Worm (Caenorhabditis elegans) whole organism, L3 larva: Measurements from ENCODE around the gene Y46G5A.47.

Experiments used
- R02D3.7 ChIP-seq: fragments of 150-350 bp; optimal IDR thresholded peaks from 2 replicates; lab custom pipeline; 2014; ENCODE audit warnings: missing biosample characterization, missing genetic modification characterization
- ZK546.5 ChIP-seq: sonication (generic microtip); optimal IDR thresholded peaks from 2 replicates; lab custom pipeline; 2017; ENCODE audit warnings: missing biosample characterization, missing genetic modification characterization
- ama-1 ChIP-seq: fragments of 150-350 bp; optimal IDR thresholded peaks from 2 replicates; lab custom pipeline; 2018
- ceh-16 ChIP-seq: sonication (generic microtip); optimal IDR thresholded peaks from 2 replicates; lab custom pipeline; 2017; ENCODE audit warnings: missing biosample characterization, missing genetic modification characterization
- ceh-28 ChIP-seq: fragments of 150-350 bp; optimal IDR thresholded peaks from 2 replicates; lab custom pipeline; 2014; ENCODE audit warnings: missing biosample characterization, missing genetic modification reagents, missing genetic modification characterization
- ceh-82 ChIP-seq: fragments of 150-350 bp; optimal IDR thresholded peaks from 2 replicates; lab custom pipeline; 2014; ENCODE audit warnings: missing biosample characterization, missing genetic modification characterization
- ceh-9 ChIP-seq: sonication (generic microtip); optimal IDR thresholded peaks from 2 replicates; lab custom pipeline; 2018; ENCODE audit warnings: missing biosample characterization, missing genetic modification characterization
- daf-12 ChIP-seq: fragments of 150-350 bp; optimal IDR thresholded peaks from 2 replicates; lab custom pipeline; 2014; ENCODE audit warnings: missing biosample characterization, missing genetic modification reagents, missing genetic modification characterization
- egl-27 ChIP-seq: sonication (generic microtip); optimal IDR thresholded peaks from 4 replicates; lab custom pipeline; 2017; ENCODE audit warnings: missing biosample characterization, missing genetic modification reagents, missing genetic modification characterization
- egl-5 ChIP-seq: fragments of 150-350 bp; optimal IDR thresholded peaks from 2 replicates; lab custom pipeline; 2017; ENCODE audit warnings: missing biosample characterization, missing genetic modification reagents, missing genetic modification characterization, inconsistent platforms
- elt-1 ChIP-seq: fragments of 150-350 bp; optimal IDR thresholded peaks from 2 replicates; lab custom pipeline; 2014; ENCODE audit warnings: missing biosample characterization, missing genetic modification characterization
- elt-2 ChIP-seq: sonication (generic microtip); optimal IDR thresholded peaks from 2 replicates; lab custom pipeline; 2016; ENCODE audit warnings: missing genetic modification reagents, mild to moderate bottlenecking, missing genetic modification characterization, missing compliant biosample characterization
- elt-3 ChIP-seq, 3 experiments: fragments of 150-350 bp in 1 of 3; sonication (generic microtip) in 2 of 3; optimal IDR thresholded peaks; 2 replicates in 2 of 3; 4 replicates in 1 of 3; lab custom pipeline; 2014 to 2017; ENCODE audit warnings: missing biosample characterization in 3 of 3, missing genetic modification characterization in 3 of 3
- fkh-10 ChIP-seq: sonication (generic microtip); optimal IDR thresholded peaks from 2 replicates; lab custom pipeline; 2017; ENCODE audit warnings: missing biosample characterization, missing genetic modification reagents, missing genetic modification characterization
- fkh-2 ChIP-seq: fragments of 150-350 bp; optimal IDR thresholded peaks from 2 replicates; lab custom pipeline; 2014; ENCODE audit warnings: missing biosample characterization, missing genetic modification reagents, missing genetic modification characterization
- fos-1 ChIP-seq: fragments of 150-350 bp; optimal IDR thresholded peaks from 2 replicates; lab custom pipeline; 2014; ENCODE audit warnings: missing biosample characterization, missing genetic modification characterization
- hmg-11 ChIP-seq: sonication (generic microtip); optimal IDR thresholded peaks from 2 replicates; lab custom pipeline; 2016; ENCODE audit warnings: missing genetic modification characterization, missing compliant biosample characterization
- jun-1 ChIP-seq: fragments of 150-350 bp; optimal IDR thresholded peaks from 2 replicates; lab custom pipeline; 2014; ENCODE audit warnings: missing biosample characterization, missing genetic modification reagents, missing genetic modification characterization
- lin-15B ChIP-seq: fragments of 150-350 bp; optimal IDR thresholded peaks from 2 replicates; lab custom pipeline; 2014; ENCODE audit warnings: missing biosample characterization, missing genetic modification characterization
- lsy-12 ChIP-seq: sonication (generic microtip); optimal IDR thresholded peaks from 2 replicates; lab custom pipeline; 2016; ENCODE audit warnings: mild to moderate bottlenecking, missing genetic modification characterization, missing compliant biosample characterization
- mdl-1 ChIP-seq: fragments of 150-350 bp; optimal IDR thresholded peaks from 2 replicates; lab custom pipeline; 2014; ENCODE audit warnings: missing biosample characterization, missing genetic modification characterization
- mml-1 ChIP-seq: fragments of 150-350 bp; sonication (generic microtip); optimal IDR thresholded peaks from 3 replicates; lab custom pipeline; 2014; ENCODE audit warnings: missing biosample characterization, missing genetic modification characterization
- nfya-1 ChIP-seq: sonication (generic microtip); optimal IDR thresholded peaks from 2 replicates; lab custom pipeline; 2017; ENCODE audit warnings: missing genetic modification characterization, mild to moderate bottlenecking, missing compliant biosample characterization, antibody characterized with exemption, moderate library complexity; ENCODE audit not compliant: insufficient read depth
- nhr-11 ChIP-seq: fragments of 150-350 bp; optimal IDR thresholded peaks from 2 replicates; lab custom pipeline; 2014; ENCODE audit warnings: missing biosample characterization, missing genetic modification characterization
- nhr-23 ChIP-seq: fragments of 150-350 bp; optimal IDR thresholded peaks from 2 replicates; lab custom pipeline; 2014; ENCODE audit warnings: missing biosample characterization, missing genetic modification reagents, missing genetic modification characterization
- nhr-25 ChIP-seq: sonication (generic microtip); optimal IDR thresholded peaks from 2 replicates; lab custom pipeline; 2017; ENCODE audit warnings: missing biosample characterization, missing genetic modification characterization
- nhr-28 ChIP-seq: fragments of 150-350 bp; optimal IDR thresholded peaks from 2 replicates; lab custom pipeline; 2014; ENCODE audit warnings: missing biosample characterization, missing genetic modification characterization
- nhr-43 ChIP-seq: sonication (generic microtip); optimal IDR thresholded peaks from 2 replicates; lab custom pipeline; 2016; ENCODE audit warnings: mild to moderate bottlenecking, missing genetic modification characterization, missing compliant biosample characterization; ENCODE audit not compliant: poor library complexity, severe bottlenecking
- nhr-67 ChIP-seq: fragments of 150-350 bp; optimal IDR thresholded peaks from 2 replicates; lab custom pipeline; 2014; ENCODE audit warnings: missing biosample characterization, missing genetic modification characterization
- nhr-76 ChIP-seq: fragments of 150-350 bp; sonication (generic microtip); optimal IDR thresholded peaks from 5 replicates; lab custom pipeline; 2014; ENCODE audit warnings: missing biosample characterization, missing genetic modification characterization
- nhr-77 ChIP-seq: fragments of 150-350 bp; optimal IDR thresholded peaks from 2 replicates; lab custom pipeline; 2014; ENCODE audit warnings: missing biosample characterization, missing genetic modification characterization
- pha-4 ChIP-seq: fragments of 150-350 bp; optimal IDR thresholded peaks from 2 replicates; lab custom pipeline; 2014; ENCODE audit warnings: missing biosample characterization, missing genetic modification reagents, missing genetic modification characterization
- pqm-1 ChIP-seq: fragments of 150-350 bp; optimal IDR thresholded peaks from 2 replicates; lab custom pipeline; 2017; ENCODE audit warnings: missing biosample characterization, missing genetic modification characterization, inconsistent platforms
- skn-1 ChIP-seq: fragments of 150-350 bp; optimal IDR thresholded peaks from 2 replicates; lab custom pipeline; 2014; ENCODE audit warnings: missing biosample characterization, missing genetic modification characterization
- snpc-4 ChIP-seq: fragments of 150-350 bp; optimal IDR thresholded peaks from 2 replicates; lab custom pipeline; 2014; ENCODE audit warnings: missing biosample characterization, missing genetic modification characterization
- unc-62 ChIP-seq: fragments of 150-350 bp; sonication (generic microtip); optimal IDR thresholded peaks from 4 replicates; lab custom pipeline; 2014; ENCODE audit warnings: missing biosample characterization, missing genetic modification reagents, missing genetic modification characterization
- ztf-11 ChIP-seq: fragments of 150-350 bp; optimal IDR thresholded peaks from 2 replicates; lab custom pipeline; 2014; ENCODE audit warnings: missing biosample characterization, missing genetic modification characterization
- ztf-4 ChIP-seq: fragments of 150-350 bp; optimal IDR thresholded peaks from 2 replicates; lab custom pipeline; 2014; ENCODE audit warnings: missing biosample characterization, missing genetic modification characterization

Gene Y46G5A.47

ce11 chrII:12830347-12830746 lies 25.2 kb upstream of the Y46G5A.47 start, which contains the start of gene bcmo-1:
Gene bcmo-1, plus strand, starts transcription at chrII:12830676.
- TF ChIP-seq jun-1 (tag; lab: Kevin White, UChicago) (no peak), elt-2 (tag; lab: Kevin White, UChicago) (no peak), R02D3.7 (tag; lab: Kevin White, UChicago) (no peak), lin-15B (tag; lab: Kevin White, UChicago) (no peak), nhr-67 (tag; lab: Kevin White, UChicago) (no peak), skn-1 (no peak)

DNA sequence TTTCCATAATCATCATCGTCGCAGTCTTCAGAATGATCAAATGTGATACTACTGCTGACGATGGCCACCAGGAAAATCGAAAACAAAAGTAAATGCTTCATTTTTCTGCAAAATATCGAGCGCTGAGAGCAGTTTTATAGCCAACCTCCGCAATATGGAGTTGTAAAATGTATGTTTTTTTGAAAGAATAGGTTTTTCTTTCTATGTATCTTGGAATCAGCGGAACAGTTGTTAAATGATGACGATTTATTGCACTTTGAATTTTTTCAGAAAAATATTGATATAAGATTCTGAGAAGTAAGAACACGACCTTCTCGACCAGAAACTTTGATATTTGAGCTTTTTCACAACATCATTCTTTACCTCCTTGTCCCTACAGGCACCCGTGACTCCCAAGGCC lies 23.8 kb upstream of the Y46G5A.47 start, which contains the start of gene Y46G5A.23:
Y46G5A.23 (minus strand) TSS at position 101 of the 400 bp plus-strand sequence.
- TF ChIP-seq ceh-16 (tag; lab: Kevin White, UChicago) (no peak), nhr-76 (tag; lab: Kevin White, UChicago) (no peak), nhr-43 (no peak), R02D3.7 (tag; lab: Kevin White, UChicago) (no peak), fos-1 (tag; lab: Kevin White, UChicago) (no peak), ceh-28 (no peak), pqm-1 (tag; lab: Kevin White, UChicago) (no peak)

ce11 chrII:12826752-12827151 lies 21.6 kb upstream of the Y46G5A.47 start, which contains the start of gene Y46G5A.38:
Gene Y46G5A.38, plus strand, starts transcription at chrII:12827052.
- no peak for TF ChIP-seq hmg-11 (tag; lab: Kevin White, UChicago)
- no peak for TF ChIP-seq snpc-4 (tag; lab: Kevin White, UChicago)
- no peak for TF ChIP-seq egl-5
- TF ChIP-seq nhr-25 (tag; lab: Kevin White, UChicago) = no peak
- TF ChIP-seq nhr-11 (tag; lab: Kevin White, UChicago) = no peak
- TF ChIP-seq nhr-67 (tag; lab: Kevin White, UChicago) = no peak
- no peak for TF ChIP-seq mml-1 (tag; lab: Kevin White, UChicago)
- no peak for TF ChIP-seq elt-1 (tag; lab: Kevin White, UChicago)
- no peak for TF ChIP-seq pha-4
- TF ChIP-seq, all 47 proteins: peak for 0

DNA sequence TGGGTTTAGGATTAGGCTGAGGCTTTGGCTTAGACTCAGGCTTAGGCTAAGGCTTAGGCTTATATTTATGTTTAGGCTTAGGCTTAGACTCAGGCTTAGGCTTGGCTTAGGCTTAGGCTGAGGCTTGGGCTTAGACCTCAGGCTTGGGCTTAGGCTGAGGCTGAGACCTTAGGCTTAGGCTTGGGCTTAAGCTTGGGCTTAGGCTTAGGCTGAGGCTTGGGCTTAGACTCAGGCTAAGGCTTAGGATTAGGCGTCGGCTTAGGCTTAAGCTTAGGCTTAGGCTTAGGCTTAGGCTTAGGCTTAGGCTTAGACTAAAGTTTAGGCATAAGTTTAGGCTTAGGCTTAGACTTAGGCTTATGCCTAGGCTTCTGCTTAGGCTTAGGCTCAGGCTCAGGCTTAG lies 19.4 kb upstream of the Y46G5A.47 start:
- TF ChIP-seq egl-5 = no peak
- TF ChIP-seq snpc-4 (tag; lab: Kevin White, UChicago) = no peak
- TF ChIP-seq unc-62 = no peak
- TF ChIP-seq ztf-11 (tag; lab: Kevin White, UChicago) = no peak
- no peak for TF ChIP-seq ceh-9
- TF ChIP-seq lsy-12 (tag; lab: Kevin White, UChicago) = no peak
- no peak for TF ChIP-seq egl-27 (tag; lab: Kevin White, UChicago)
- no peak for TF ChIP-seq ceh-16 (tag; lab: Kevin White, UChicago)
- TF ChIP-seq nfya-1 (tag; lab: Kevin White, UChicago) = no peak

DNA sequence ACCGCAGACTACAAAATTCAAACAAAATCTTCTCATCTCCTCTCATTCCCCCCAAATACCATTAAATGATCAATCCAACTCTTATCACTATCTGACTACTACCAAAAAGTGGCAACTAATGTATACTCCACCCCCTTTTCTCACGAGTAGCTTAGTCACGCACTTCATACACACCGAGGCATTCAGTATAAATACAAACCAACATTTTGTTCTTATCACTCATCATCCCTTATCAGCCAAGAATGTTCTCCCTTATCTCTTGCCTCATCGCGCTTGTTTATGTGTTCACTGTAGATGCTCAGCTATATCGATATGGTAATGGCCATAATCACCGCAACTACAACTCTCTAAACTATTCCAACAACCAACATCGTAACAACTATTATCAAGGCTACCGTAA lies 18.3 kb upstream of the Y46G5A.47 start, which contains the start of gene Y46G5A.36:
Y46G5A.36 (plus strand) TSS at position 243 of the 400 bp plus-strand sequence.
- TF ChIP-seq unc-62 (no peak), pqm-1 (tag; lab: Kevin White, UChicago) (peak; percentile 79), ama-1 (lab: Kevin White, UChicago) (no peak), elt-2 (tag; lab: Kevin White, UChicago) (peak; percentile 90)

DNA sequence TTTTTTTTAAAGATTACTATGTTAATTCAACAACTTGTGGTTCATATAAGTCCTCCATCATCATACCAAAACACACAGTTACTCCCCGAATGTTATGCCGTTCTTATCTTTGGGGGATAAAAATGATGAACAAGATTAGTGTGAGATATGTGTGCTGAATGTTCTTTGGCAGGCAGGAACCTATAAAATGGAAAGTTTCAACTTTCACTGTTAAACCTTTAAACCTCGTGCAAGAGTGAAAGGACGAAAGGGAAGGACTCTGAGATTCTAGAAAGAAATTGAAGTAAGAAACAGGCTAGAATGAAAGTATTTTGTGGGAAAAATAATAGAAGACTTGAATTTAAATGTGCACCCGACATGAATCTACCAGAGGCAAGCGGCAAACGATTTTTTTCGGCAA lies 14.9 kb upstream of the Y46G5A.47 start:
- TF ChIP-seq nhr-67 (tag; lab: Kevin White, UChicago) (no peak), elt-3 (tag; optimal IDR thresholded peaks at IDR 0.05; lab: Kevin White, UChicago) (no peak), nhr-23 (tag; lab: Kevin White, UChicago) (no peak), R02D3.7 (tag; lab: Kevin White, UChicago) (no peak), fkh-2 (no peak)

- TF ChIP-seq ZK546.5 (tag; lab: Kevin White, UChicago) = no peak
- TF ChIP-seq ceh-82 (tag; lab: Kevin White, UChicago) = no peak
- no peak for TF ChIP-seq nhr-77 (tag; lab: Kevin White, UChicago)
- no peak for TF ChIP-seq nhr-67 (tag; lab: Kevin White, UChicago)
- TF ChIP-seq fos-1 (tag; lab: Kevin White, UChicago) = no peak
- no peak for TF ChIP-seq fkh-10 (GFP tag; lab: Kevin White, UChicago)
- TF ChIP-seq mml-1 (tag; lab: Kevin White, UChicago) = no peak
- no peak for TF ChIP-seq ama-1 (lab: Kevin White, UChicago)
- TF ChIP-seq daf-12 (tag; lab: Kevin White, UChicago) = no peak
- no peak for TF ChIP-seq nhr-43
- TF ChIP-seq jun-1 (tag; lab: Kevin White, UChicago) = no peak
- TF ChIP-seq unc-62 = no peak
- TF ChIP-seq skn-1 = no peak
- no peak for TF ChIP-seq ztf-11 (tag; lab: Kevin White, UChicago)
- TF ChIP-seq ceh-28 = no peak
- no peak for TF ChIP-seq ztf-4 (tag; lab: Kevin White, UChicago)
- no peak for TF ChIP-seq nhr-28 (tag; lab: Kevin White, UChicago)
- no peak for TF ChIP-seq mdl-1 (tag; lab: Kevin White, UChicago)
Observed at ce11 chrII:12818488-12818887, 13.4 kb upstream of the Y46G5A.47 start, which contains the start of gene Y46G5A.22. Gene Y46G5A.22, minus strand, starts transcription at chrII:12818588.
